Worm (Caenorhabditis elegans): ENCODE results near the gene ptpn-22.

Gene ptpn-22

DNA sequence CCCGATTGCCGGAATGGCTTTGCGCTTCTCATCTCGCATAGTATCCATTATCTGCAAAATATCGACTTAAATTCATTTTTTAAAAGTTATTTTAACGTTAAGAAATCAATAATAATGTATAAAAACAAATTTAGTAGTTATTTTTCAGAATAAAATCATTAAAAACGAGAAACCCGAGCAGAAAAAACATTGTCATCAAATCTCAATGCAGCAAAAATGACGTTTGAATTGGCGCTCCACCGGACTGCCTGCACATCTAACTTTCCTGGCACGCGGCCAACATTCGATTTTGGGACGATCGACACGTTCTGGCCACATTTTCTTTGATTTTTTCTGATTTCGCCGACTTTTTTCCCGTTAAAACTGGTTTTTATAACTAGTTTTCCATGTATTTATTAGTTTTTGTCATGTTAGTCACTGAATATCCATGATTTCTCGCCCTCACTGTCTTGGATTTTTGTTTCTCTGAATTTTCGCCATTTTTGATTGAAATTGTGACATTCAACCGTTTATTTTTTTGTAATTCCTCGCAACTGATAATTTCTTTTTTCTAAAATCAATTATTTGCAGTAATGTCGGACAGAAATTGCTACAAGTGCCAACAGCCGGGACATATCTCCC is 30.3 kb downstream of the ptpn-22 start, which contains the start of the genes pbs-1 and K08D12.3:
Gene pbs-1, minus strand, starts transcription at position 51 of the 621 bp plus-strand sequence.
Gene K08D12.3, plus strand, starts transcription at position 571 of the 621 bp plus-strand sequence.
- TF ChIP-seq nhr-76 (tag; optimal IDR thresholded peaks at IDR 0.05) (no peak), unc-39 (tag; optimal IDR thresholded peaks at IDR 0.05) (no peak), sem-2 (GFP tag; optimal IDR thresholded peaks at IDR 0.05) (no peak), mep-1 (tag; optimal IDR thresholded peaks at IDR 0.05) (peak; percentile 55), unc-62 (GFP tag; optimal IDR thresholded peaks at IDR 0.05) (no peak), blmp-1 (tag; optimal IDR thresholded peaks at IDR 0.05) (no peak), ceh-43 (GFP tag; optimal IDR thresholded peaks at IDR 0.05) (no peak), unc-120 (tag; optimal IDR thresholded peaks at IDR 0.05; ENCODE audit: poor library complexity, severe bottlenecking) (no peak), lsy-2 (tag; optimal IDR thresholded peaks at IDR 0.05) (peak; percentile 72), mab-5 (tag; optimal IDR thresholded peaks at IDR 0.05) (no peak), snpc-4 (tag; optimal IDR thresholded peaks at IDR 0.05) (no peak), elt-1 (tag; optimal IDR thresholded peaks at IDR 0.05; ENCODE audit: borderline replicate concordance, insufficient read depth) (no peak), ham-2 (GFP tag; optimal IDR thresholded peaks at IDR 0.05) (no peak), sptf-1 (tag; optimal IDR thresholded peaks at IDR 0.05) (no peak), flh-1 (GFP tag; optimal IDR thresholded peaks at IDR 0.05) (no peak), ces-1 (GFP tag; optimal IDR thresholded peaks at IDR 0.05) (peak; percentile 22), ceh-39 (tag; optimal IDR thresholded peaks at IDR 0.05) (peak; percentile 49), mls-2 (tag; optimal IDR thresholded peaks at IDR 0.05) (no peak), bed-3 (GFP tag; optimal IDR thresholded peaks at IDR 0.05) (no peak), pha-4 (tag; optimal IDR thresholded peaks at IDR 0.05) (peak; percentile 64), tbx-8 (GFP tag; optimal IDR thresholded peaks at IDR 0.05) (no peak), lin-32 (GFP tag; optimal IDR thresholded peaks at IDR 0.05) (no peak), nhr-2 (tag; optimal IDR thresholded peaks at IDR 0.05) (no peak), nhr-12 (tag; optimal IDR thresholded peaks at IDR 0.05) (no peak), nhr-237 (tag; optimal IDR thresholded peaks at IDR 0.05) (peak; percentile 30), lin-13 (tag; optimal IDR thresholded peaks at IDR 0.05) (peak; percentile 88), hlh-1 (tag; optimal IDR thresholded peaks at IDR 0.05) (no peak), cnd-1 (tag; optimal IDR thresholded peaks at IDR 0.05) (no peak), ceh-83 (GFP tag; optimal IDR thresholded peaks at IDR 0.05) (no peak), zip-8 (tag; optimal IDR thresholded peaks at IDR 0.05) (no peak), nhr-28 (tag; optimal IDR thresholded peaks at IDR 0.05) (no peak), ztf-11 (tag; optimal IDR thresholded peaks at IDR 0.05) (no peak)

DNA sequence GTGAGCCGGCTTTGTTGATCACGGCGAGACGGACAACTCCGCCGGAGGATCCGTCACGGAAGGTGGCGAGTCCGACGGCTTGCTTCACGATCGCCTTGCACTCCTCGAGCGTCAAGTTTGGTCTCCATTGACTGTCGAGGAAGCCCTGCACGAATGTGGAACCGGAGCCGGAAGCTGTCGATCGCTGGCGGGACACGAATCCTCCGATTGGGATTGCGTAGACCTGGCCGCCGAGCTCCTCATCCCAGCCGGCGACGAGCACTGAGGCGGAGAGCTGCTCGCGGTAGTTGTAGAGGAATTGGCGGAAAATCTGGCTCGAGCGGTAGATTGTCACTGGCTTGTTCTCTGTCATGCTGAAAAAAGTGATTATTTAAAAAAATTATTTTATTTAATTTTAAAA is 31.1 kb downstream of the ptpn-22 start:
- no peak for TF ChIP-seq nhr-12 (tag; optimal IDR thresholded peaks at IDR 0.05)
- TF ChIP-seq nhr-2 (tag; optimal IDR thresholded peaks at IDR 0.05), result no peak
- TF ChIP-seq hlh-1 (tag; optimal IDR thresholded peaks at IDR 0.05), result no peak
- no peak for TF ChIP-seq lsy-2 (tag; optimal IDR thresholded peaks at IDR 0.05)
- TF ChIP-seq bed-3 (GFP tag; optimal IDR thresholded peaks at IDR 0.05), result no peak
- no peak for TF ChIP-seq unc-39 (tag; optimal IDR thresholded peaks at IDR 0.05)
- TF ChIP-seq tbx-8 (GFP tag; optimal IDR thresholded peaks at IDR 0.05), result no peak
- no peak for TF ChIP-seq flh-1 (GFP tag; optimal IDR thresholded peaks at IDR 0.05)
- TF ChIP-seq ces-1 (GFP tag; optimal IDR thresholded peaks at IDR 0.05), result no peak
- TF ChIP-seq blmp-1 (tag; optimal IDR thresholded peaks at IDR 0.05), result no peak
- no peak for TF ChIP-seq pha-4 (tag; optimal IDR thresholded peaks at IDR 0.05)

DNA sequence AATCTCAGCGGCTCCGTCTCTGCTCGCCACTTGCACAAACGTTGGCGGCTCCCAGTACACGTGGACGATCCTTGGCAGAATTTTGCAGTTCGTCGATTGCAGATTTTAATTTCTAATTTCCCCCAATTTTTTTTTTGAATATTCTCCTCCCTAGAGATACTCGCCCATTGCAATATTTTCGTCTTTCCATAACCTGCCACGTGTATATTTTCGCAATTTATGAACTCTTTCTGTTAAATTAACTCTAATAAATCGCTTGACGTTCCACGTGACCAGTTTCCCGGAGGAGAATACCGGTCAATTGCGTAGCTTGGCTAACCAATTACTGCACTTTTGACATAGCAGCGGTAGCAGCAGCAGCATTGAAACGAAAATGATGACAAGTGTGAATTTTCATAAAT is 31.6 kb downstream of the ptpn-22 start:
- no peak for TF ChIP-seq lsy-2 (tag; optimal IDR thresholded peaks at IDR 0.05)
- no peak for TF ChIP-seq ces-1 (GFP tag; optimal IDR thresholded peaks at IDR 0.05)
- no peak for TF ChIP-seq mep-1 (tag; optimal IDR thresholded peaks at IDR 0.05)
- no peak for TF ChIP-seq M03D4.4 (tag; optimal IDR thresholded peaks at IDR 0.05)
- no peak for TF ChIP-seq drap-1 (GFP tag; optimal IDR thresholded peaks at IDR 0.05)
- no peak for TF ChIP-seq ceh-83 (GFP tag; optimal IDR thresholded peaks at IDR 0.05)
- no peak for TF ChIP-seq flh-1 (GFP tag; optimal IDR thresholded peaks at IDR 0.05)
- no peak for TF ChIP-seq lin-32 (GFP tag; optimal IDR thresholded peaks at IDR 0.05)
- no peak for TF ChIP-seq unc-120 (tag; optimal IDR thresholded peaks at IDR 0.05; ENCODE audit: poor library complexity, severe bottlenecking)
- no peak for TF ChIP-seq snpc-4 (tag; optimal IDR thresholded peaks at IDR 0.05)
- no peak for TF ChIP-seq nhr-2 (tag; optimal IDR thresholded peaks at IDR 0.05)
- no peak for TF ChIP-seq elt-1 (tag; optimal IDR thresholded peaks at IDR 0.05; ENCODE audit: borderline replicate concordance, insufficient read depth)
- no peak for TF ChIP-seq unc-62 (GFP tag; optimal IDR thresholded peaks at IDR 0.05)
